Worm (Caenorhabditis elegans) whole organism, young adult: ENCODE measurements around the gene W04G3.7.
A peak's percentile ranks its signal among the peaks of the same experiment; 100 is the strongest.

Experiments
- B0019.2 ChIP-seq: fragments of 200-800 bp; sonication (Bioruptor generic); conservative IDR thresholded peaks from 2 replicates; pipeline ENCODE4 v1.3.6; 2022; ENCODE audit warnings: missing genetic modification reagents, missing genetic modification characterization, missing compliant biosample characterization
- C06A6.2 ChIP-seq: fragments of 200-800 bp; sonication (Bioruptor generic); conservative IDR thresholded peaks from 2 replicates; pipeline ENCODE4 v1.3.6; 2022; ENCODE audit warnings: missing genetic modification characterization, missing compliant biosample characterization
- C17E4.6 ChIP-seq: fragments of 200-800 bp; sonication (Bioruptor generic); IDR thresholded peaks from 2 replicates; pipeline ENCODE4 v1.3.6; 2022; ENCODE audit warnings: missing genetic modification reagents, missing genetic modification characterization, missing compliant biosample characterization
- F23B12.7 ChIP-seq: sonication (generic microtip); optimal IDR thresholded peaks from 2 replicates; lab custom pipeline; 2017; ENCODE audit warnings: missing genetic modification characterization, mild to moderate bottlenecking, missing compliant biosample characterization, antibody characterized with exemption, moderate library complexity; ENCODE audit not compliant: insufficient read depth
- F33H1.4 ChIP-seq: fragments of 200-800 bp; sonication (Bioruptor generic); IDR thresholded peaks from 2 replicates; pipeline ENCODE4 v1.3.6; 2022; ENCODE audit warnings: missing genetic modification reagents, missing genetic modification characterization, missing compliant biosample characterization
- F52B5.7 ChIP-seq: sonication (generic microtip); optimal IDR thresholded peaks from 2 replicates; lab custom pipeline; 2016; ENCODE audit warnings: mild to moderate bottlenecking, missing genetic modification characterization, missing compliant biosample characterization
- F57A8.1 ChIP-seq: fragments of 200-800 bp; sonication (Bioruptor generic); optimal IDR thresholded peaks from 2 replicates; lab custom pipeline; 2018; ENCODE audit warnings: mild to moderate bottlenecking, missing genetic modification characterization, moderate library complexity, missing compliant biosample characterization
- F57C9.4 ChIP-seq: sonication (generic microtip); optimal IDR thresholded peaks from 2 replicates; lab custom pipeline; 2017; ENCODE audit warnings: mild to moderate bottlenecking, missing genetic modification characterization, missing compliant biosample characterization
- T07F8.4 ChIP-seq: sonication (generic microtip); optimal IDR thresholded peaks from 2 replicates; lab custom pipeline; 2016; ENCODE audit warnings: mild to moderate bottlenecking, missing genetic modification characterization, moderate library complexity, missing compliant biosample characterization
- Y56A3A.18 ChIP-seq: fragments of 200-800 bp; sonication (Bioruptor generic); IDR thresholded peaks from 2 replicates; pipeline ENCODE4 v1.3.6; 2022; ENCODE audit warnings: missing genetic modification reagents, missing genetic modification characterization, missing compliant biosample characterization
- Y95B8A.8 ChIP-seq: fragments of 200-800 bp; sonication (Bioruptor generic); IDR thresholded peaks from 2 replicates; pipeline ENCODE4 v1.3.6; 2022; ENCODE audit warnings: missing genetic modification reagents, missing genetic modification characterization, missing compliant biosample characterization
- ZK185.1 ChIP-seq: sonication (generic microtip); optimal IDR thresholded peaks from 2 replicates; lab custom pipeline; 2016; ENCODE audit warnings: mild to moderate bottlenecking, missing genetic modification characterization, missing compliant biosample characterization; ENCODE audit not compliant: poor library complexity, severe bottlenecking
- ama-1 ChIP-seq, 3 experiments: fragments of 150-350 bp in 1 of 3; sonication (generic microtip) in 2 of 3; optimal IDR thresholded peaks; 2 replicates each; lab custom pipeline; 2014 to 2018; ENCODE audit warnings: missing biosample characterization in 2 of 3, missing genetic modification characterization in 2 of 3, missing genetic modification reagents in 2 of 3
- attf-6 ChIP-seq: fragments of 200-800 bp; sonication (Bioruptor generic); IDR thresholded peaks from 2 replicates; pipeline ENCODE4 v1.3.6; 2022; ENCODE audit warnings: missing genetic modification reagents, missing genetic modification characterization, missing compliant biosample characterization
- bed-2 ChIP-seq: fragments of 200-800 bp; sonication (Bioruptor generic); IDR thresholded peaks from 2 replicates; pipeline ENCODE4 v1.3.6; 2022; ENCODE audit warnings: missing genetic modification reagents, missing genetic modification characterization, missing compliant biosample characterization
- ccch-3 ChIP-seq: fragments of 200-800 bp; sonication (Bioruptor generic); optimal IDR thresholded peaks from 2 replicates; lab custom pipeline; 2018; ENCODE audit warnings: mild to moderate bottlenecking, missing genetic modification characterization, missing compliant biosample characterization
- cebp-1 ChIP-seq, 2 experiments: fragments of 200-800 bp in 1 of 2; sonication (Bioruptor generic) in 1 of 2; sonication (generic microtip) in 1 of 2; IDR thresholded peaks in 1 of 2; optimal IDR thresholded peaks in 1 of 2; 2 replicates each; pipeline versions ENCODE4 v1.3.6 to Lab custom; 2017 to 2022; ENCODE audit warnings: missing compliant biosample characterization in 2 of 2, missing genetic modification characterization in 2 of 2, mild to moderate bottlenecking in 1 of 2, missing genetic modification reagents in 1 of 2, moderate library complexity in 1 of 2
- ceh-40 ChIP-seq: fragments of 200-800 bp; sonication (Bioruptor generic); IDR thresholded peaks from 2 replicates; pipeline ENCODE4 v1.3.6; 2022; ENCODE audit warnings: missing genetic modification characterization, missing compliant biosample characterization
- ceh-79 ChIP-seq: sonication (generic microtip); optimal IDR thresholded peaks from 2 replicates; lab custom pipeline; 2017; ENCODE audit warnings: mild to moderate bottlenecking, missing genetic modification characterization, missing compliant biosample characterization
- chd-7 ChIP-seq: sonication (generic microtip); optimal IDR thresholded peaks from 2 replicates; lab custom pipeline; 2016; ENCODE audit warnings: mild to moderate bottlenecking, missing genetic modification characterization, moderate library complexity, missing compliant biosample characterization
- egl-18 ChIP-seq: fragments of 200-800 bp; sonication (Bioruptor generic); IDR thresholded peaks from 2 replicates; pipeline ENCODE4 v1.3.6; 2022; ENCODE audit warnings: missing genetic modification reagents, missing genetic modification characterization, missing compliant biosample characterization
- ekl-4 ChIP-seq: fragments of 200-800 bp; sonication (Bioruptor generic); IDR thresholded peaks from 2 replicates; pipeline ENCODE4 v1.3.6; 2022; ENCODE audit warnings: missing genetic modification reagents, missing genetic modification characterization, missing compliant biosample characterization
- ets-4 ChIP-seq: fragments of 200-800 bp; sonication (Bioruptor generic); optimal IDR thresholded peaks from 2 replicates; lab custom pipeline; 2018; ENCODE audit warnings: mild to moderate bottlenecking, missing genetic modification characterization, missing compliant biosample characterization
- him-1 ChIP-seq: sonication (generic microtip); optimal IDR thresholded peaks from 2 replicates; lab custom pipeline; 2016; ENCODE audit warnings: missing genotype, missing genetic modification reagents, missing genetic modification characterization, missing compliant biosample characterization
- hmg-20 ChIP-seq: fragments of 200-800 bp; sonication (Bioruptor generic); IDR thresholded peaks from 2 replicates; pipeline ENCODE4 v1.3.6; 2022; ENCODE audit warnings: missing genetic modification reagents, missing genetic modification characterization, missing compliant biosample characterization
- lag-1 ChIP-seq: fragments of 200-800 bp; sonication (Bioruptor generic); IDR thresholded peaks from 2 replicates; pipeline ENCODE4 v1.3.6; 2022; ENCODE audit warnings: missing genetic modification reagents, missing genetic modification characterization, missing compliant biosample characterization
- lin-26 ChIP-seq: fragments of 200-800 bp; sonication (Bioruptor generic); IDR thresholded peaks from 2 replicates; pipeline ENCODE4 v1.3.6; 2022; ENCODE audit warnings: missing genetic modification reagents, missing genetic modification characterization, missing compliant biosample characterization
- lin-40 ChIP-seq: sonication (generic microtip); optimal IDR thresholded peaks from 2 replicates; lab custom pipeline; 2016; ENCODE audit warnings: missing genetic modification characterization, mild to moderate bottlenecking, missing compliant biosample characterization, missing genotype, missing genetic modification reagents
- lin-54 ChIP-seq: fragments of 200-800 bp; sonication (Bioruptor generic); optimal IDR thresholded peaks from 2 replicates; lab custom pipeline; 2018; ENCODE audit warnings: mild to moderate bottlenecking, missing genetic modification characterization, missing compliant biosample characterization
- madf-10 ChIP-seq: sonication (generic microtip); optimal IDR thresholded peaks from 2 replicates; lab custom pipeline; 2016; ENCODE audit warnings: mild to moderate bottlenecking, missing genetic modification characterization, missing compliant biosample characterization
- mel-28 ChIP-seq: sonication (generic microtip); optimal IDR thresholded peaks from 2 replicates; lab custom pipeline; 2016; ENCODE audit warnings: borderline replicate concordance, mild to moderate bottlenecking, missing genetic modification characterization, missing compliant biosample characterization
- nhr-179 ChIP-seq: sonication (generic microtip); optimal IDR thresholded peaks from 2 replicates; lab custom pipeline; 2016; ENCODE audit warnings: mild to moderate bottlenecking, missing genetic modification characterization, missing compliant biosample characterization
- nhr-80 ChIP-seq: sonication (generic microtip); optimal IDR thresholded peaks from 2 replicates; lab custom pipeline; 2016; ENCODE audit warnings: missing genetic modification characterization, missing compliant biosample characterization
- pha-4 ChIP-seq: fragments of 150-350 bp; sonication (generic microtip); optimal IDR thresholded peaks from 2 replicates; lab custom pipeline; 2014; ENCODE audit warnings: missing biosample characterization, missing genetic modification reagents, missing genetic modification characterization
- rcor-1 ChIP-seq: fragments of 200-800 bp; sonication (Bioruptor generic); IDR thresholded peaks from 2 replicates; pipeline ENCODE4 v1.3.6; 2022; ENCODE audit warnings: missing genetic modification reagents, missing genetic modification characterization, missing compliant biosample characterization
- rpc-1 ChIP-seq, 2 experiments: fragments of 150-350 bp in 1 of 2; sonication (generic microtip) in 1 of 2; optimal IDR thresholded peaks; 2 replicates each; lab custom pipeline; 2014 to 2018; ENCODE audit warnings: missing biosample characterization in 1 of 2, missing genetic modification characterization in 1 of 2, missing genetic modification reagents in 1 of 2, missing genotype in 1 of 2
- snpc-1.3 ChIP-seq: sonication (generic microtip); optimal IDR thresholded peaks from 2 replicates; lab custom pipeline; 2017; ENCODE audit warnings: missing genetic modification characterization, mild to moderate bottlenecking, missing compliant biosample characterization, antibody characterized with exemption, moderate library complexity, missing genotype, missing genetic modification reagents; ENCODE audit not compliant: insufficient read depth
- snpc-3.4 ChIP-seq: sonication (generic microtip); optimal IDR thresholded peaks from 2 replicates; lab custom pipeline; 2017; ENCODE audit warnings: missing genetic modification characterization, mild to moderate bottlenecking, missing compliant biosample characterization, antibody characterized with exemption, moderate library complexity, missing genotype, missing genetic modification reagents
- snpc-4 ChIP-seq, 5 experiments: fragments of 150-350 bp in 1 of 5; sonication (generic microtip) in 4 of 5; optimal IDR thresholded peaks; 2 replicates each; lab custom pipeline; 2014 to 2018; ENCODE audit warnings: missing genetic modification characterization in 5 of 5, missing biosample characterization in 3 of 5, antibody characterized with exemption in 2 of 5, mild to moderate bottlenecking in 2 of 5, missing compliant biosample characterization in 2 of 5, missing genotype in 2 of 5, moderate library complexity in 2 of 5, missing genetic modification reagents in 1 of 5
- tlf-1 ChIP-seq: fragments of 200-800 bp; sonication (Bioruptor generic); optimal IDR thresholded peaks from 2 replicates; lab custom pipeline; 2018; ENCODE audit warnings: mild to moderate bottlenecking, missing genetic modification characterization, missing compliant biosample characterization
- unc-62 ChIP-seq: fragments of 150-350 bp; optimal IDR thresholded peaks from 2 replicates; lab custom pipeline; 2014; ENCODE audit warnings: missing biosample characterization, missing genetic modification reagents, missing genetic modification characterization
- ztf-18 ChIP-seq: sonication (generic microtip); optimal IDR thresholded peaks from 2 replicates; lab custom pipeline; 2016; ENCODE audit warnings: missing genotype, mild to moderate bottlenecking, missing genetic modification characterization, missing compliant biosample characterization

The W04G3.7 gene

DNA sequence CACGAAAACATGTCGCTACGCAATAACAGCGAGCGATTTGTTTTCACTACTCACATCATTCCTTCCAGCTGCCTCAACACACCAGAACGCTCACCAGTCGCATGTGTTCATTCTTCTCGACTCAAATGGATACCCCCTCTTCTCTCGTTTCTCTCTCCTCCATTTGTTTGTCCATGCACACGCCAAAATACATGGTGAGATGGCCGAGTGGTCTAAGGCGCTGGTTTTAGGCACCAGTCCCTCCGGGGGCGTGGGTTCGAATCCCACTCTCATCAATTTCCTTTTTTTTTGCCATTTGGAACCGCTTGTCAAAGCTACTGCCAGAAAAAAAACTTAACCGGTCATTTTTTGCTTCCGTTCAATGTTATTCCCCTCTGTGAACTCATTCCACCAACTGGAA, 10.4 kb upstream of the W04G3.7 start (continued):
- TF ChIP-seq T07F8.4: peak; percentile 77
- peak; percentile 92 for TF ChIP-seq ZK185.1 (tag; lab: Kevin White, UChicago)
- TF ChIP-seq bed-2 (GFP tag; lab: Robert Waterston, UW): 0 out of 2 replicates have a peak, but pooled peaks have one; percentile 58
- TF ChIP-seq F33H1.4 (GFP tag; lab: Robert Waterston, UW): 0 out of 2 replicates have a peak, but pooled peaks have one; percentile 22
- TF ChIP-seq B0019.2: no peak
- no peak for TF ChIP-seq ceh-40 (GFP tag; lab: Robert Waterston, UW)
- TF ChIP-seq chd-7 (tag; lab: Kevin White, UChicago): no peak
- TF ChIP-seq him-1 (tag; lab: Kevin White, UChicago): peak; percentile 94
- peak; percentile 83 for TF ChIP-seq lin-26 (GFP tag; lab: Robert Waterston, UW)
- TF ChIP-seq nhr-80 (tag; lab: Kevin White, UChicago): peak; percentile 45
- TF ChIP-seq ekl-4 (GFP tag; lab: Robert Waterston, UW): peak; percentile 84
- peak; percentile 21 for TF ChIP-seq snpc-1.3

DNA sequence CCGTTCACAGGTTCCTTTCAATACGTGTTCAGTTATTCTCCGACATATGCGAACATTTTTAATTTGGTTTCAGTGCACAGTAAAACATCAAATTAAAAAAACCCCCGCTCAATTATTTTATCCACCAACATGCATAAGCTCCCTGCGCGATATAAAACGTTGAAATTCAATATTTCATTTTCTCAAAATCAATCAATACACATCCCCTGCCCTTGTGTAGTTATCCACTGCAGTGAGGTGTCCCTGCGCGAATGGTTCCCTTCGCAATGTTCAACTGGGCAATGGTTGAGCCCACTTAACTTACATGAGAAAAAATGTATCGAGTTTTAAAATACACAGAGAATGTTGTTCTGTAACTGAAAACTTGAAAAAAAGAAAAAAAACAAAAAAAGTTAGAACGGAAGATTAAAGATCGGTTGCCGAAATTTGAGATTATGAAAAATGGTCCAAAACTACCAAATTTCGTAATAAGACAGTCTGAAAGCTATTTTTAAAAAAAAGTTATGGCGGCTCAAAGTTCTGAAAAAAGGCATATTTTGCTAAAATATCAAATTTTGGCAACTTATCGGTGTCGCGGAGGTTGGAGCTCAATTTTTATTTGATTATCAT, 9.0 kb upstream of the W04G3.7 start:
- TF ChIP-seq rpc-1 (optimal IDR thresholded peaks at IDR 0.05; lab: Kevin White, UChicago): peak; percentile 37
- no peak for TF ChIP-seq rpc-1 (tag; optimal IDR thresholded peaks at IDR 0.05; lab: Kevin White, UChicago)
- TF ChIP-seq ccch-3 (GFP tag; lab: Kevin White, UChicago): peak; percentile 96
- peak; percentile 89 for TF ChIP-seq ceh-79
- peak; percentile 35 for TF ChIP-seq snpc-1.3
- TF ChIP-seq C17E4.6 (GFP tag; lab: Robert Waterston, UW): peak; percentile 91
- TF ChIP-seq F23B12.7: peak; percentile 98
- peak; percentile 96 for TF ChIP-seq F57A8.1 (GFP tag; lab: Kevin White, UChicago)
- TF ChIP-seq cebp-1 (GFP tag; IDR thresholded peaks at IDR 0.05; lab: Robert Waterston, UW): peak; percentile 80
- peak; percentile 98 for TF ChIP-seq cebp-1 (tag; optimal IDR thresholded peaks at IDR 0.05; lab: Kevin White, UChicago)
- peak; percentile 80 for TF ChIP-seq ztf-18
- TF ChIP-seq snpc-3.4 (tag; lab: Kevin White, UChicago): peak; percentile 60
- TF ChIP-seq ets-4 (GFP tag; lab: Kevin White, UChicago): peak; percentile 96
- TF ChIP-seq lin-40 (tag; lab: Kevin White, UChicago): peak; percentile 100
- TF ChIP-seq Y56A3A.18: peak; percentile 100
- TF ChIP-seq nhr-80 (tag; lab: Kevin White, UChicago): peak; percentile 98
- TF ChIP-seq mel-28 (tag; lab: Kevin White, UChicago): peak; percentile 51
- peak; percentile 78 for TF ChIP-seq unc-62
- TF ChIP-seq madf-10 (tag; lab: Kevin White, UChicago): peak; percentile 97
- peak; percentile 36 for TF ChIP-seq snpc-4 (GFP tag; optimal IDR thresholded peaks at IDR 0.05; lab: Kevin White, UChicago)
- peak; percentile 72 to 91 (median 86) for TF ChIP-seq snpc-4 (tag; optimal IDR thresholded peaks at IDR 0.05; lab: Kevin White, UChicago)
- TF ChIP-seq C06A6.2 (GFP tag; lab: Robert Waterston, UW): peak; percentile 98
- peak; percentile 97 for TF ChIP-seq hmg-20
- peak; percentile 53 for TF ChIP-seq F33H1.4 (GFP tag; lab: Robert Waterston, UW)
- TF ChIP-seq rcor-1 (GFP tag; lab: Robert Waterston, UW): peak; percentile 98
- TF ChIP-seq pha-4 (tag; lab: Kevin White, UChicago): peak; percentile 98
- peak; percentile 99 for TF ChIP-seq F52B5.7 (tag; lab: Kevin White, UChicago)
- peak; percentile 86 for TF ChIP-seq nhr-179 (tag; lab: Kevin White, UChicago)
- peak; percentile 99 for TF ChIP-seq tlf-1 (GFP tag; lab: Kevin White, UChicago)
- 0 out of 2 replicates have a peak, but pooled peaks have one; percentile 13 for TF ChIP-seq attf-6
- peak; percentile 98 for TF ChIP-seq lag-1
- TF ChIP-seq lin-54 (GFP tag; lab: Kevin White, UChicago): peak; percentile 94
- peak; percentile 89 for TF ChIP-seq F57C9.4 (tag; lab: Kevin White, UChicago)
- TF ChIP-seq ama-1 (optimal IDR thresholded peaks at IDR 0.05; lab: Kevin White, UChicago): no peak
- TF ChIP-seq ama-1 (GFP tag; optimal IDR thresholded peaks at IDR 0.05; lab: Kevin White, UChicago): peak in 1 of 2 experiments; percentile 93
- peak; percentile 98 for TF ChIP-seq egl-18
- TF ChIP-seq ceh-40 (GFP tag; lab: Robert Waterston, UW): peak; percentile 91
- 0 out of 2 replicates have a peak, but pooled peaks have one; percentile 50 for TF ChIP-seq Y95B8A.8
